Fruit fly (Drosophila melanogaster) whole organism, embryonic: ENCODE measurements around the gene CG9837.

ENCODE experiments used
- Atf6 ChIP-seq: fragments of 200-800 bp; sonication (Bioruptor generic); IDR thresholded peaks from 2 replicates; pipeline ENCODE4 v1.3.6; 2022; ENCODE audit warnings: missing biosample characterization, missing genetic modification characterization
- CG10147 ChIP-seq: fragments of 200-800 bp; sonication (Bioruptor generic); optimal IDR thresholded peaks from 2 replicates; lab custom pipeline; 2019; ENCODE audit warnings: missing biosample characterization, mild to moderate bottlenecking, missing genetic modification characterization, moderate library complexity
- CG10431 ChIP-seq: fragments of 200-800 bp; sonication (Bioruptor generic); optimal IDR thresholded peaks from 3 replicates; lab custom pipeline; 2018; ENCODE audit warnings: missing biosample characterization, mild to moderate bottlenecking, missing genetic modification characterization
- CG10543 ChIP-seq: fragments of 200-800 bp; sonication (Bioruptor generic); optimal IDR thresholded peaks from 3 replicates; lab custom pipeline; 2017; ENCODE audit warnings: missing biosample characterization, mild to moderate bottlenecking, missing genetic modification characterization, moderate library complexity
- CG10654 ChIP-seq: fragments of 200-800 bp; sonication (Bioruptor generic); optimal IDR thresholded peaks from 2 replicates; lab custom pipeline; 2016; ENCODE audit warnings: missing biosample characterization, missing genetic modification characterization
- CG12942 ChIP-seq: fragments of 200-800 bp; sonication (Bioruptor generic); optimal IDR thresholded peaks from 3 replicates; lab custom pipeline; 2016; ENCODE audit warnings: missing biosample characterization, missing genetic modification characterization
- CG14710 ChIP-seq: fragments of 200-800 bp; sonication (Bioruptor generic); optimal IDR thresholded peaks from 3 replicates; lab custom pipeline; 2019; ENCODE audit warnings: missing biosample characterization, mild to moderate bottlenecking, missing genetic modification characterization, moderate library complexity
- CG16815 ChIP-seq: fragments of 200-800 bp; sonication (Bioruptor generic); optimal IDR thresholded peaks from 3 replicates; lab custom pipeline; 2017; ENCODE audit warnings: missing biosample characterization, mild to moderate bottlenecking, missing genetic modification characterization
- CG17328 ChIP-seq: fragments of 200-800 bp; sonication (Bioruptor generic); IDR thresholded peaks from 2 replicates; pipeline ENCODE4 v1.3.6; 2022; ENCODE audit warnings: missing biosample characterization, missing genetic modification characterization
- CG2116 ChIP-seq: fragments of 200-800 bp; sonication (Bioruptor generic); optimal IDR thresholded peaks from 3 replicates; lab custom pipeline; 2018; ENCODE audit warnings: missing biosample characterization, mild to moderate bottlenecking, missing genetic modification characterization
- CG2712 ChIP-seq: fragments of 200-800 bp; optimal IDR thresholded peaks from 3 replicates; lab custom pipeline; 2019; ENCODE audit warnings: missing biosample characterization, mild to moderate bottlenecking, missing genetic modification characterization, moderate library complexity
- CG31441 ChIP-seq: fragments of 200-800 bp; sonication (Bioruptor generic); IDR thresholded peaks from 2 replicates; pipeline ENCODE4 v1.3.6; 2022; ENCODE audit warnings: missing biosample characterization, missing genetic modification characterization
- CG33557 ChIP-seq: fragments of 200-800 bp; sonication (Bioruptor generic); optimal IDR thresholded peaks from 2 replicates; lab custom pipeline; 2019; ENCODE audit warnings: missing biosample characterization, mild to moderate bottlenecking, missing genetic modification characterization, moderate library complexity
- CG34224 ChIP-seq: fragments of 200-800 bp; sonication (Bioruptor generic); IDR thresholded peaks from 3 replicates; pipeline ENCODE4 v1.3.6; 2022; ENCODE audit warnings: missing biosample characterization, missing genetic modification characterization; ENCODE audit not compliant: partially characterized antibody
- CG6813 ChIP-seq: fragments of 200-800 bp; sonication (Bioruptor generic); optimal IDR thresholded peaks from 2 replicates; lab custom pipeline; 2017; ENCODE audit warnings: missing biosample characterization, missing genetic modification characterization, mild to moderate bottlenecking, moderate library complexity, missing genetic modification reagents
- CG7372 ChIP-seq: fragments of 200-800 bp; sonication (Bioruptor generic); IDR thresholded peaks from 2 replicates; pipeline ENCODE4 v1.3.6; 2022; ENCODE audit warnings: missing biosample characterization, missing genetic modification characterization
- CG8924 ChIP-seq: fragments of 200-800 bp; optimal IDR thresholded peaks from 3 replicates; lab custom pipeline; 2019; ENCODE audit warnings: missing biosample characterization, mild to moderate bottlenecking, missing genetic modification characterization, moderate library complexity
- CG9797 ChIP-seq: fragments of 200-800 bp; sonication (Bioruptor generic); optimal IDR thresholded peaks from 3 replicates; lab custom pipeline; 2018; ENCODE audit warnings: missing biosample characterization, mild to moderate bottlenecking, missing genetic modification characterization
- D ChIP-seq, 2 experiments: fragments of 200-800 bp in 1 of 2; fragments of >200 bp in 1 of 2; sonication (Bioruptor generic) in 1 of 2; optimal IDR thresholded peaks; 2 replicates in 1 of 2; 3 replicates in 1 of 2; lab custom pipeline; 2017; ENCODE audit warnings: mild to moderate bottlenecking in 1 of 2, missing biosample characterization in 1 of 2, missing genetic modification characterization in 1 of 2, missing genetic modification reagents in 1 of 2
- ERR ChIP-seq: fragments of 200-800 bp; sonication (Bioruptor generic); optimal IDR thresholded peaks from 2 replicates; lab custom pipeline; 2016; ENCODE audit warnings: missing biosample characterization, missing genetic modification characterization
- Ets97D ChIP-seq: fragments of 200-800 bp; sonication (Bioruptor generic); optimal IDR thresholded peaks from 3 replicates; lab custom pipeline; 2016; ENCODE audit warnings: missing biosample characterization, missing genetic modification characterization
- Fer1 ChIP-seq: fragments of 200-800 bp; sonication (Bioruptor generic); optimal IDR thresholded peaks from 2 replicates; lab custom pipeline; 2017; ENCODE audit warnings: missing biosample characterization, mild to moderate bottlenecking, missing genetic modification characterization
- H15 ChIP-seq: fragments of 200-800 bp; sonication (Bioruptor generic); IDR thresholded peaks from 3 replicates; pipeline ENCODE4 v1.3.6; 2022; ENCODE audit warnings: missing biosample characterization, missing genetic modification characterization
- HLH54F ChIP-seq: fragments of 200-800 bp; sonication (Bioruptor generic); optimal IDR thresholded peaks from 3 replicates; lab custom pipeline; 2016; ENCODE audit warnings: missing biosample characterization, missing genetic modification characterization
- Hr51 ChIP-seq, 2 experiments: fragments of 200-800 bp; sonication (Bioruptor generic); optimal IDR thresholded peaks; 2 replicates in 1 of 2; 3 replicates in 1 of 2; lab custom pipeline; 2016 to 2018; ENCODE audit warnings: missing biosample characterization in 2 of 2, missing genetic modification characterization in 2 of 2, mild to moderate bottlenecking in 1 of 2, moderate library complexity in 1 of 2
- Max ChIP-seq: fragments of 200-800 bp; sonication (Bioruptor generic); optimal IDR thresholded peaks from 2 replicates; lab custom pipeline; 2016; ENCODE audit warnings: missing biosample characterization, mild to moderate bottlenecking, missing genetic modification characterization
- Opbp ChIP-seq: fragments of 200-800 bp; sonication (Bioruptor generic); IDR thresholded peaks from 3 replicates; pipeline ENCODE4 v1.3.6; 2022; ENCODE audit warnings: missing biosample characterization, missing genetic modification characterization; ENCODE audit not compliant: partially characterized antibody
- Rfx ChIP-seq: fragments of 200-800 bp; sonication (Bioruptor generic); IDR thresholded peaks from 2 replicates; pipeline ENCODE4 v1.3.6; 2022; ENCODE audit warnings: missing biosample characterization, missing genetic modification characterization
- Sox102F ChIP-seq: fragments of 200-800 bp; sonication (Bioruptor generic); optimal IDR thresholded peaks from 2 replicates; lab custom pipeline; 2018; ENCODE audit warnings: missing biosample characterization, mild to moderate bottlenecking, missing genetic modification characterization, moderate library complexity
- da ChIP-seq: fragments of 200-800 bp; sonication (Bioruptor generic); optimal IDR thresholded peaks from 2 replicates; lab custom pipeline; 2016; ENCODE audit warnings: missing biosample characterization, missing genetic modification characterization
- eve ChIP-seq, 2 experiments: fragments of >200 bp; optimal IDR thresholded peaks; 2 replicates each; lab custom pipeline; 2017; ENCODE audit warnings: missing biosample characterization in 2 of 2, missing genetic modification characterization in 2 of 2
- fd102C ChIP-seq: fragments of 200-800 bp; sonication (Bioruptor generic); optimal IDR thresholded peaks from 2 replicates; lab custom pipeline; 2018; ENCODE audit warnings: missing biosample characterization, mild to moderate bottlenecking, missing genetic modification characterization, moderate library complexity
- inv ChIP-seq: fragments of 200-800 bp; sonication (Bioruptor generic); IDR thresholded peaks from 2 replicates; pipeline ENCODE4 v1.3.6; 2022; ENCODE audit warnings: missing biosample characterization, missing genetic modification characterization; ENCODE audit not compliant: partially characterized antibody
- nmo ChIP-seq: fragments of 200-800 bp; sonication (Bioruptor generic); optimal IDR thresholded peaks from 2 replicates; lab custom pipeline; 2018; ENCODE audit warnings: missing biosample characterization, mild to moderate bottlenecking, missing genetic modification characterization, moderate library complexity
- pan ChIP-seq, 4 experiments: fragments of >200 bp in 3 of 4; fragments of 200-800 bp in 1 of 4; sonication (Bioruptor generic) in 1 of 4; optimal IDR thresholded peaks in 3 of 4; IDR thresholded peaks in 1 of 4; 2 replicates each; pipeline versions ENCODE4 v1.3.6 to Lab custom; 2017 to 2022; ENCODE audit warnings: missing biosample characterization in 2 of 4, missing genetic modification characterization in 2 of 4, mixed read lengths in 1 of 4
- pb ChIP-seq: fragments of 200-800 bp; sonication (Bioruptor generic); optimal IDR thresholded peaks from 3 replicates; lab custom pipeline; 2016; ENCODE audit warnings: missing biosample characterization, missing genetic modification characterization
- pho ChIP-seq: fragments of 200-800 bp; sonication (Bioruptor generic); optimal IDR thresholded peaks from 2 replicates; lab custom pipeline; 2016; ENCODE audit warnings: missing biosample characterization, missing genetic modification characterization
- phol ChIP-seq: fragments of 200-800 bp; sonication (Bioruptor generic); optimal IDR thresholded peaks from 3 replicates; lab custom pipeline; 2018; ENCODE audit warnings: missing biosample characterization, mild to moderate bottlenecking, missing genetic modification characterization, moderate library complexity
- sd ChIP-seq: fragments of 200-800 bp; sonication (Bioruptor generic); optimal IDR thresholded peaks from 3 replicates; lab custom pipeline; 2018; ENCODE audit warnings: missing biosample characterization, mild to moderate bottlenecking, missing genetic modification characterization, moderate library complexity
- sens-2 ChIP-seq: fragments of 200-800 bp; sonication (Bioruptor generic); IDR thresholded peaks from 2 replicates; pipeline ENCODE4 v1.3.6; 2022; ENCODE audit warnings: missing biosample characterization, missing genetic modification characterization
- sima ChIP-seq: fragments of 200-800 bp; sonication (Bioruptor generic); optimal IDR thresholded peaks from 2 replicates; lab custom pipeline; 2016; ENCODE audit warnings: missing biosample characterization, missing genetic modification characterization
- so ChIP-seq: fragments of 200-800 bp; sonication (Bioruptor generic); IDR thresholded peaks from 3 replicates; pipeline ENCODE4 v1.3.6; 2022; ENCODE audit warnings: missing biosample characterization, missing genetic modification characterization
- tgo ChIP-seq: fragments of 200-800 bp; sonication (Bioruptor generic); IDR thresholded peaks from 3 replicates; pipeline ENCODE4 v1.3.6; 2022; ENCODE audit warnings: missing biosample characterization, missing genetic modification characterization
- trem ChIP-seq: fragments of 200-800 bp; optimal IDR thresholded peaks from 3 replicates; lab custom pipeline; 2019; ENCODE audit warnings: missing biosample characterization, mild to moderate bottlenecking, missing genetic modification characterization, moderate library complexity
- trh ChIP-seq: fragments of 200-800 bp; sonication (Bioruptor generic); optimal IDR thresholded peaks from 2 replicates; lab custom pipeline; 2016; ENCODE audit warnings: missing biosample characterization, missing genetic modification characterization
- wek ChIP-seq: fragments of 200-800 bp; sonication (Bioruptor generic); optimal IDR thresholded peaks from 3 replicates; lab custom pipeline; 2018; ENCODE audit warnings: missing biosample characterization, mild to moderate bottlenecking, missing genetic modification characterization, moderate library complexity
- zen2 ChIP-seq: fragments of 200-800 bp; sonication (Bioruptor generic); IDR thresholded peaks from 3 replicates; pipeline ENCODE4 v1.3.6; 2022; ENCODE audit warnings: missing biosample characterization, missing genetic modification characterization; ENCODE audit not compliant: partially characterized antibody
- zf30C ChIP-seq: fragments of 200-800 bp; sonication (Bioruptor generic); optimal IDR thresholded peaks from 3 replicates; lab custom pipeline; 2018; ENCODE audit warnings: missing biosample characterization, mild to moderate bottlenecking, missing genetic modification characterization

CG9837 gene

dm6 chr3R:8823761-8824499 lies 10.6 kb upstream of the CG9837 start, which contains the start of the genes IscU and CG8379 (continued):
- no peak for TF ChIP-seq Rfx (GFP tag; lab: Robert Waterston, UW)
- no peak for TF ChIP-seq CG10431 (GFP tag; lab: Kevin White, UChicago)
- peak; percentile 15 for TF ChIP-seq Fer1 (GFP tag; lab: Kevin White, UChicago)
- no peak for TF ChIP-seq H15
- no peak for TF ChIP-seq pb (GFP tag; lab: Kevin White, UChicago)
- TF ChIP-seq CG7372 (GFP tag; lab: Robert Waterston, UW): no peak
- no peak for TF ChIP-seq pan (optimal IDR thresholded peaks at IDR 0.05; lab: Kevin White, UChicago)
- TF ChIP-seq pan (GFP tag; optimal IDR thresholded peaks at IDR 0.05 in 1 of 2, IDR thresholded peaks at IDR 0.05 in 1 of 2): no peak
- TF ChIP-seq ERR: no peak
- no peak for TF ChIP-seq CG12942
- TF ChIP-seq da: no peak
- peak; percentile 10 for TF ChIP-seq Ets97D (GFP tag; lab: Kevin White, UChicago)
- TF ChIP-seq so (GFP tag; lab: Robert Waterston, UW): no peak
- TF ChIP-seq Max: peak; percentile 12
- no peak; the same call in 2 of the 3 replicates for TF ChIP-seq zen2
- peak; percentile 56 for TF ChIP-seq CG2712 (tag; lab: Kevin White, UChicago)
- TF ChIP-seq trh (GFP tag; lab: Kevin White, UChicago): no peak
- TF ChIP-seq CG33557 (GFP tag; lab: Kevin White, UChicago): peak; percentile 36
- no peak for TF ChIP-seq CG10147 (GFP tag; lab: Kevin White, UChicago)
- no peak for TF ChIP-seq CG17328
- no peak for TF ChIP-seq Hr51 (GFP tag; optimal IDR thresholded peaks at IDR 0.05; lab: Kevin White, UChicago)
- no peak for TF ChIP-seq Sox102F
- TF ChIP-seq inv: peak; percentile 54
- TF ChIP-seq CG9797 (GFP tag; lab: Kevin White, UChicago): peak; percentile 89
- TF ChIP-seq CG14710 (tag; lab: Kevin White, UChicago): peak; percentile 75
- peak; percentile 38 for TF ChIP-seq CG8924
- TF ChIP-seq CG34224 (GFP tag; lab: Robert Waterston, UW): peak; percentile 77; the same call in 2 of the 3 replicates
- peak; percentile 6 for TF ChIP-seq CG10543 (GFP tag; lab: Kevin White, UChicago)
- TF ChIP-seq trem (tag; lab: Kevin White, UChicago): peak; percentile 98
- no peak for TF ChIP-seq tgo
- TF ChIP-seq CG10654 (GFP tag; lab: Kevin White, UChicago): no peak
- TF ChIP-seq CG2116 (GFP tag; lab: Kevin White, UChicago): peak; percentile 87
- TF ChIP-seq sd: no peak
- no peak for TF ChIP-seq CG6813
- TF ChIP-seq fd102C (GFP tag; lab: Kevin White, UChicago): no peak
- TF ChIP-seq HLH54F: no peak
- TF ChIP-seq nmo (GFP tag; lab: Kevin White, UChicago): no peak
- peak; percentile 43 for TF ChIP-seq phol (tag; lab: Kevin White, UChicago)
- TF ChIP-seq D (optimal IDR thresholded peaks at IDR 0.05; lab: Kevin White, UChicago): no peak
- TF ChIP-seq D (GFP tag; optimal IDR thresholded peaks at IDR 0.05; lab: Kevin White, UChicago): no peak
- TF ChIP-seq CG16815 (GFP tag; lab: Kevin White, UChicago): no peak
- TF ChIP-seq Atf6: no peak
- no peak for TF ChIP-seq sima (GFP tag; lab: Kevin White, UChicago)
- TF ChIP-seq Opbp (GFP tag; lab: Robert Waterston, UW): no peak
- TF ChIP-seq pho (GFP tag; lab: Kevin White, UChicago): no peak
- no peak for TF ChIP-seq wek (GFP tag; lab: Kevin White, UChicago)
- TF ChIP-seq sens-2 (GFP tag; lab: Robert Waterston, UW): no peak
- TF ChIP-seq zf30C (GFP tag; lab: Kevin White, UChicago): no peak
- no peak for TF ChIP-seq eve (GFP tag; optimal IDR thresholded peaks at IDR 0.05; lab: Kevin White, UChicago)
- TF ChIP-seq CG31441 (GFP tag; lab: Robert Waterston, UW): no peak
